Fruit fly (Drosophila melanogaster) whole organism, prepupa: Measurements from ENCODE around the gene Sfp24Ba.
A peak's percentile ranks its signal among the peaks of the same experiment; 100 is the strongest.

Source experiments
- CG6808 ChIP-seq: fragments of 200-800 bp; sonication (Bioruptor generic); optimal IDR thresholded peaks from 3 replicates; lab custom pipeline; 2017; ENCODE audit warnings: missing biosample characterization, missing genetic modification characterization, mild to moderate bottlenecking, moderate library complexity, missing genetic modification reagents
- CG8632 ChIP-seq: fragments of 200-800 bp; sonication (Bioruptor generic); optimal IDR thresholded peaks from 3 replicates; lab custom pipeline; 2016; ENCODE audit warnings: missing biosample characterization, missing genetic modification characterization
- Ets96B ChIP-seq: fragments of 200-800 bp; optimal IDR thresholded peaks from 2 replicates; lab custom pipeline; 2019; ENCODE audit warnings: missing biosample characterization, mild to moderate bottlenecking, missing genetic modification characterization, moderate library complexity
- Gug ChIP-seq: fragments of 200-800 bp; sonication (Bioruptor generic); IDR thresholded peaks from 2 replicates; pipeline ENCODE4 v1.3.6; 2022; ENCODE audit warnings: missing biosample characterization, missing genetic modification characterization
- salr ChIP-seq, 2 experiments: fragments of 200-800 bp; sonication (Bioruptor generic); optimal IDR thresholded peaks; 3 replicates each; lab custom pipeline; 2016 to 2018; ENCODE audit warnings: missing biosample characterization in 2 of 2, missing genetic modification characterization in 2 of 2, mild to moderate bottlenecking in 1 of 2
- svp ChIP-seq: fragments of 200-800 bp; sonication (Bioruptor generic); peaks from one replicate; lab custom pipeline; 2016; ENCODE audit warnings: missing biosample characterization, missing genetic modification characterization
- vri ChIP-seq: fragments of 200-800 bp; sonication (Bioruptor generic); optimal IDR thresholded peaks from 3 replicates; lab custom pipeline; 2016; ENCODE audit warnings: missing biosample characterization, mild to moderate bottlenecking, missing genetic modification characterization

Sfp24Ba gene

dm6 chr2L:3618818-3619362 lies 49.5 kb downstream of the Sfp24Ba start, which contains the start of gene Ugt36A1:
Gene Ugt36A1 (plus strand): TSS chr2L:3619097.
- no peak for TF ChIP-seq salr (GFP tag; optimal IDR thresholded peaks at IDR 0.05; lab: Kevin White, UChicago)
- no peak for TF ChIP-seq CG6808 (GFP tag; lab: Kevin White, UChicago)
- no peak for TF ChIP-seq Ets96B (tag; lab: Kevin White, UChicago)
- TF ChIP-seq svp (GFP tag; lab: Kevin White, UChicago): peak; percentile 64
- TF ChIP-seq vri (GFP tag; lab: Kevin White, UChicago): peak; percentile 11
- no peak for TF ChIP-seq CG8632 (GFP tag; lab: Kevin White, UChicago)
- no peak for TF ChIP-seq Gug
